Worm (Caenorhabditis elegans) whole organism, mixed stage, embryonic: ENCODE data around the gene cec-4.

Experiments
- M03D4.4 ChIP-seq: sonication (generic microtip); optimal IDR thresholded peaks from 2 replicates; lab custom pipeline; 2017; ENCODE audit warnings: mild to moderate bottlenecking, missing genetic modification characterization, missing compliant biosample characterization
- lsy-2 ChIP-seq: fragments of 150-350 bp; optimal IDR thresholded peaks from 2 replicates; lab custom pipeline; 2014; ENCODE audit warnings: missing biosample characterization, missing genetic modification characterization
- mab-5 ChIP-seq: fragments of 150-350 bp; optimal IDR thresholded peaks from 2 replicates; lab custom pipeline; 2014; ENCODE audit warnings: missing biosample characterization, missing genetic modification characterization
- nhr-237 ChIP-seq: fragments of 150-350 bp; optimal IDR thresholded peaks from 2 replicates; lab custom pipeline; 2014; ENCODE audit warnings: missing biosample characterization, missing genetic modification characterization
- pha-4 ChIP-seq: fragments of 150-350 bp; optimal IDR thresholded peaks from 2 replicates; lab custom pipeline; 2018; ENCODE audit warnings: missing biosample characterization, missing genetic modification reagents, missing genetic modification characterization
- unc-39 ChIP-seq: fragments of 150-350 bp; optimal IDR thresholded peaks from 2 replicates; lab custom pipeline; 2014; ENCODE audit warnings: missing biosample characterization, missing genetic modification characterization
- unc-62 ChIP-seq: fragments of 150-350 bp; optimal IDR thresholded peaks from 2 replicates; lab custom pipeline; 2014; ENCODE audit warnings: missing biosample characterization, missing genetic modification reagents, missing genetic modification characterization
- ztf-11 ChIP-seq: fragments of 150-350 bp; optimal IDR thresholded peaks from 2 replicates; lab custom pipeline; 2014; ENCODE audit warnings: missing biosample characterization, missing genetic modification characterization

- no peak for TF ChIP-seq ztf-11 (tag; lab: Kevin White, UChicago)
- no peak for TF ChIP-seq nhr-237 (tag; lab: Kevin White, UChicago)
- no peak for TF ChIP-seq mab-5 (tag; lab: Kevin White, UChicago)
- no peak for TF ChIP-seq pha-4
- TF ChIP-seq unc-62 (GFP tag; lab: Kevin White, UChicago) = no peak
- no peak for TF ChIP-seq lsy-2 (tag; lab: Kevin White, UChicago)
- no peak for TF ChIP-seq unc-39
- TF ChIP-seq M03D4.4 = no peak
These were observed 2.8 kb downstream of the cec-4 start, which contains the start of gene F32E10.5 for ce11 chrIV:7578281-7578680.
